Worm (Caenorhabditis elegans) whole organism, L3 larva: ENCODE measurements around the gene F26G1.5.

Experiments used
- R02D3.7 ChIP-seq: fragments of 150-350 bp; optimal IDR thresholded peaks from 2 replicates; lab custom pipeline; 2014; ENCODE audit warnings: missing biosample characterization, missing genetic modification characterization
- ZK546.5 ChIP-seq: sonication (generic microtip); optimal IDR thresholded peaks from 2 replicates; lab custom pipeline; 2017; ENCODE audit warnings: missing biosample characterization, missing genetic modification characterization
- ama-1 ChIP-seq: fragments of 150-350 bp; optimal IDR thresholded peaks from 2 replicates; lab custom pipeline; 2018
- ceh-28 ChIP-seq: fragments of 150-350 bp; optimal IDR thresholded peaks from 2 replicates; lab custom pipeline; 2014; ENCODE audit warnings: missing biosample characterization, missing genetic modification reagents, missing genetic modification characterization
- ceh-9 ChIP-seq: sonication (generic microtip); optimal IDR thresholded peaks from 2 replicates; lab custom pipeline; 2018; ENCODE audit warnings: missing biosample characterization, missing genetic modification characterization
- elt-1 ChIP-seq: fragments of 150-350 bp; optimal IDR thresholded peaks from 2 replicates; lab custom pipeline; 2014; ENCODE audit warnings: missing biosample characterization, missing genetic modification characterization
- elt-2 ChIP-seq: sonication (generic microtip); optimal IDR thresholded peaks from 2 replicates; lab custom pipeline; 2016; ENCODE audit warnings: missing genetic modification reagents, mild to moderate bottlenecking, missing genetic modification characterization, missing compliant biosample characterization
- fkh-10 ChIP-seq: sonication (generic microtip); optimal IDR thresholded peaks from 2 replicates; lab custom pipeline; 2017; ENCODE audit warnings: missing biosample characterization, missing genetic modification reagents, missing genetic modification characterization
- hmg-11 ChIP-seq: sonication (generic microtip); optimal IDR thresholded peaks from 2 replicates; lab custom pipeline; 2016; ENCODE audit warnings: missing genetic modification characterization, missing compliant biosample characterization
- lin-15B ChIP-seq: fragments of 150-350 bp; optimal IDR thresholded peaks from 2 replicates; lab custom pipeline; 2014; ENCODE audit warnings: missing biosample characterization, missing genetic modification characterization
- lin-39 ChIP-seq: fragments of 150-350 bp; optimal IDR thresholded peaks from 2 replicates; lab custom pipeline; 2018; ENCODE audit warnings: missing biosample characterization, missing genetic modification reagents, missing genetic modification characterization
- lsy-12 ChIP-seq: sonication (generic microtip); optimal IDR thresholded peaks from 2 replicates; lab custom pipeline; 2016; ENCODE audit warnings: mild to moderate bottlenecking, missing genetic modification characterization, missing compliant biosample characterization
- mml-1 ChIP-seq: fragments of 150-350 bp; sonication (generic microtip); optimal IDR thresholded peaks from 3 replicates; lab custom pipeline; 2014; ENCODE audit warnings: missing biosample characterization, missing genetic modification characterization
- nhr-11 ChIP-seq: fragments of 150-350 bp; optimal IDR thresholded peaks from 2 replicates; lab custom pipeline; 2014; ENCODE audit warnings: missing biosample characterization, missing genetic modification characterization
- nhr-25 ChIP-seq: sonication (generic microtip); optimal IDR thresholded peaks from 2 replicates; lab custom pipeline; 2017; ENCODE audit warnings: missing biosample characterization, missing genetic modification characterization
- nhr-28 ChIP-seq: fragments of 150-350 bp; optimal IDR thresholded peaks from 2 replicates; lab custom pipeline; 2014; ENCODE audit warnings: missing biosample characterization, missing genetic modification characterization
- nhr-43 ChIP-seq: sonication (generic microtip); optimal IDR thresholded peaks from 2 replicates; lab custom pipeline; 2016; ENCODE audit warnings: mild to moderate bottlenecking, missing genetic modification characterization, missing compliant biosample characterization; ENCODE audit not compliant: poor library complexity, severe bottlenecking
- pha-4 ChIP-seq: fragments of 150-350 bp; optimal IDR thresholded peaks from 2 replicates; lab custom pipeline; 2014; ENCODE audit warnings: missing biosample characterization, missing genetic modification reagents, missing genetic modification characterization
- pqm-1 ChIP-seq: fragments of 150-350 bp; optimal IDR thresholded peaks from 2 replicates; lab custom pipeline; 2017; ENCODE audit warnings: missing biosample characterization, missing genetic modification characterization, inconsistent platforms
- skn-1 ChIP-seq: fragments of 150-350 bp; optimal IDR thresholded peaks from 2 replicates; lab custom pipeline; 2014; ENCODE audit warnings: missing biosample characterization, missing genetic modification characterization
- unc-39 ChIP-seq: sonication (generic microtip); optimal IDR thresholded peaks from 4 replicates; lab custom pipeline; 2017; ENCODE audit warnings: missing biosample characterization, missing genetic modification characterization
- zag-1 ChIP-seq: fragments of 150-350 bp; optimal IDR thresholded peaks from 2 replicates; lab custom pipeline; 2014; ENCODE audit warnings: missing biosample characterization, missing genetic modification characterization
- ztf-11 ChIP-seq: fragments of 150-350 bp; optimal IDR thresholded peaks from 2 replicates; lab custom pipeline; 2014; ENCODE audit warnings: missing biosample characterization, missing genetic modification characterization

Gene F26G1.5

DNA sequence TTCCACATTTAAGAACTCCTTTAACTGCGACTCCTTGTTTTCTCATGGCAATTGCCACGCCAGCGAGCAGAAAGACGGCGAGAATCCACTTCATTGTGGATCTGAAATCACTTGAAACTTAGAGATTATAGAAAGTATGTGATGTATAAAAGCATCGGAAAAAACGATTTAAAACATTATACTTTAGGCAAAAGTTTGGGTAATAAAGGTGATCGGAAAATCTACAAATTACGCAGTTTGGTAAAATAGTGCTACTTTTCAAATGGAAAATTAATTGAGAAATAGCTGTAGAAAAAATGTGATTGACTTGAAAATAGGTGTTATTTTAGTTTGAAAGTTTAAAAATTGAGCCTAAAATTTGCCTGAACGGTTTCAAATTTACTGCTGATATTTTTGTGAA lies 43.4 kb downstream of the F26G1.5 start, which contains the start of gene ttr-41:
Gene ttr-41, minus strand, starts transcription at position 101 of the 400 bp plus-strand sequence.
- TF ChIP-seq ceh-9 (tag; lab: Kevin White, UChicago) (no peak), nhr-11 (tag; lab: Kevin White, UChicago) (no peak), nhr-25 (no peak), ztf-11 (tag; lab: Kevin White, UChicago) (no peak), nhr-43 (no peak), nhr-28 (tag; lab: Kevin White, UChicago) (no peak), elt-1 (tag; lab: Kevin White, UChicago) (no peak)

DNA sequence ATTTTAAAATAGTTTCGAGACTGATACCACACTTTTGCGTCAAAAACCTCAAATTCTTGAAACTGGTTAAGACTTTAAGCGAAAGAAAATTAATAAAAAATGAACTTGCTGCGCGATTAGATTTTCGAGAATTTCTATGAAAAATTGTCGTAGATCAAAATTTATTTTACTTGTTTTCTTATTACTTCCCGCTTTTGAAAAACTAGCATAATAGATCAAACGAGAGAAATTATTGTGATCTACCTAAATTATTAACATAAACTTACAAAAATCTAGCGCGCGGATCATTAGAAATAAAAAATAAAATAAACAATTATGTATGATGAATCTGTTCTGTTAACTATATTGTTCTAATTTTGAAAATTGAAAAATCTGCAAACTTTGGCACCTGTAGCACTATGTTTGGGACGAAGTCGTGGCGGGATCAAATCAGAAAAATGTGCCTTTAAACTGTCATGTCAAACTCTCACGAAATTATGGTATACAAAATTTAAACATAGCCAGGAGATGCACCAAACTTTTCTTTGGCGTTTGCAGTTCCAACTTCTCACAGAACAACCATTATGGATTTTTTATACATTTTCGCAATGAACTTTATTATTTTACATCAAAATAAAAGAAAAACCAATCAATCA lies 44.3 kb downstream of the F26G1.5 start:
- peak; percentile 37 for TF ChIP-seq elt-2 (tag; lab: Kevin White, UChicago)
- TF ChIP-seq skn-1 = no peak
- TF ChIP-seq nhr-11 (tag; lab: Kevin White, UChicago) = no peak
- no peak for TF ChIP-seq elt-1 (tag; lab: Kevin White, UChicago)
- peak; percentile 72 for TF ChIP-seq ama-1 (lab: Kevin White, UChicago)
- no peak for TF ChIP-seq lin-39 (tag; lab: Kevin White, UChicago)
- TF ChIP-seq ceh-28 = no peak
- no peak for TF ChIP-seq R02D3.7 (tag; lab: Kevin White, UChicago)

DNA sequence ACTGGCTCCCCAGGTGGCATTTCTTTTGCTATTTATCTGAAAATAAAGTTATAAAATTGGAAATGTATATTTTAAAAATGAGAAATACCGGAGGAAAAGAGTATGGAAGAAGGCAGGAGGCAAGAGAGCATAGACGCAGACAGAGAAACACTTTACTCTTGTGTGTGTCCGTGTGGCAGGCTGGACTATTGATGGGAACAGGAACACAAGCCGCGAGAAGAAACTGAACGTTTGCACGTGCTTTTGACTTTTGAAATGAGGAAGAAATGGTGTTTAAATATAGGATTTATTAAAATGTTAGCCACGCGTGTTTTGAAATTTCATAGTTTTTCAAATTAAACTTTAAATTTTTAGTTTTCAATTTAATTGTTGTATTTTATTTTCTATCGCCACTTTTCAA lies 45.1 kb downstream of the F26G1.5 start, which contains the start of gene F10G7.10:
Gene F10G7.10, minus strand, starts transcription at position 145 of the 400 bp plus-strand sequence.
- TF ChIP-seq unc-39 = no peak
- TF ChIP-seq elt-2 (tag; lab: Kevin White, UChicago) = peak; percentile 49
- no peak for TF ChIP-seq ceh-9 (tag; lab: Kevin White, UChicago)
- no peak for TF ChIP-seq lsy-12
- no peak for TF ChIP-seq zag-1 (tag; lab: Kevin White, UChicago)
- TF ChIP-seq ZK546.5 (tag; lab: Kevin White, UChicago) = no peak
- no peak for TF ChIP-seq lin-15B (tag; lab: Kevin White, UChicago)
- TF ChIP-seq nhr-11 (tag; lab: Kevin White, UChicago) = no peak
- no peak for TF ChIP-seq mml-1 (tag; lab: Kevin White, UChicago)
- peak; percentile 56 for TF ChIP-seq hmg-11 (tag; lab: Kevin White, UChicago)
- no peak for TF ChIP-seq pqm-1
- no peak for TF ChIP-seq fkh-10 (GFP tag; lab: Kevin White, UChicago)
- TF ChIP-seq pha-4 (tag; lab: Kevin White, UChicago) = peak; percentile 52
